Worm (Caenorhabditis elegans): ENCODE data around the gene Y49F6B.6.

DNA sequence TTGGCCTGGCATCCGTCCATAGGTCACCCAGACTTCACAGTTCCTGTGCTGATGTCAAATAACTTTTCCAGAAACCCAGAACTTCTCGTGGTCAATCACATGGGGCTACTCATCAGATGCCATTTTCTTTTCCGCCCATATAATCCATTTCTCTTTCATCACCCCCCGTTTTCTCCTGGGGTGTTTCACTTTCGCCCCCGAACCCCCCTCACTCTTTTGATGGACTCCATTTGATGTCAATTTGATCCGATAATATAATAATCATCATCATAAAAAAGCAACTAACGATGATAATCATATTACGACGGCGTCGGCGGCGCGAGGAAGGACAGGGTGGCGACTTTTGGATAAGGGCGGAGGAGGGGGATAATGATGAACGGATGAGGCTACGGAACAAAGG lies 34.6 kb upstream of the Y49F6B.6 start:
- no peak for TF ChIP-seq W03F9.2 (tag; optimal IDR thresholded peaks at IDR 0.05)
- no peak for TF ChIP-seq him-1 (tag; optimal IDR thresholded peaks at IDR 0.05)
- no peak for TF ChIP-seq dao-5 (tag; optimal IDR thresholded peaks at IDR 0.05)
